Fruit fly (Drosophila melanogaster) whole organism, prepupa: ENCODE results near the gene Muc14A.
A peak's percentile ranks its signal among the peaks of the same experiment; 100 is the strongest.

Experiments used
- CG10631 ChIP-seq: fragments of 200-800 bp; sonication (Bioruptor generic); optimal IDR thresholded peaks from 2 replicates; lab custom pipeline; 2016; ENCODE audit warnings: missing biosample characterization, missing genetic modification characterization
- CG10669 ChIP-seq: fragments of 200-800 bp; sonication (Bioruptor generic); optimal IDR thresholded peaks from 3 replicates; lab custom pipeline; 2018; ENCODE audit warnings: missing biosample characterization, mild to moderate bottlenecking, missing genetic modification characterization, moderate library complexity
- CG11902 ChIP-seq: fragments of 200-800 bp; sonication (Bioruptor generic); optimal IDR thresholded peaks from 3 replicates; lab custom pipeline; 2016; ENCODE audit warnings: missing biosample characterization, missing genetic modification characterization
- CG15336 ChIP-seq: fragments of 200-800 bp; sonication (Bioruptor generic); IDR thresholded peaks from 2 replicates; pipeline ENCODE4 v1.3.6; 2022; ENCODE audit warnings: missing biosample characterization, missing genetic modification characterization
- CG3032 ChIP-seq: fragments of 200-800 bp; optimal IDR thresholded peaks from 2 replicates; lab custom pipeline; 2019; ENCODE audit warnings: missing biosample characterization, mild to moderate bottlenecking, missing genetic modification characterization, moderate library complexity
- CG31627 ChIP-seq: fragments of 200-800 bp; sonication (Bioruptor generic); optimal IDR thresholded peaks from 3 replicates; lab custom pipeline; 2016; ENCODE audit warnings: missing biosample characterization, missing genetic modification characterization
- CG32006 ChIP-seq: fragments of 200-800 bp; sonication (Bioruptor generic); optimal IDR thresholded peaks from 3 replicates; lab custom pipeline; 2017; ENCODE audit warnings: missing biosample characterization, mild to moderate bottlenecking, missing genetic modification characterization
- CG34406 ChIP-seq: fragments of 200-800 bp; sonication (Bioruptor generic); optimal IDR thresholded peaks from 3 replicates; lab custom pipeline; 2016; ENCODE audit warnings: missing biosample characterization, missing genetic modification characterization
- CG6163 ChIP-seq: fragments of 200-800 bp; sonication (Bioruptor generic); IDR thresholded peaks from 3 replicates; pipeline ENCODE4 v1.3.6; 2022; ENCODE audit warnings: missing biosample characterization, missing genetic modification characterization
- CG6854 ChIP-seq: fragments of 200-800 bp; sonication (Bioruptor generic); optimal IDR thresholded peaks from 2 replicates; lab custom pipeline; 2017; ENCODE audit warnings: missing biosample characterization, mild to moderate bottlenecking, missing genetic modification characterization
- CG7368 ChIP-seq: fragments of 200-800 bp; sonication (Bioruptor generic); optimal IDR thresholded peaks from 3 replicates; lab custom pipeline; 2016; ENCODE audit warnings: missing biosample characterization, missing genetic modification characterization
- CG8632 ChIP-seq: fragments of 200-800 bp; sonication (Bioruptor generic); optimal IDR thresholded peaks from 3 replicates; lab custom pipeline; 2016; ENCODE audit warnings: missing biosample characterization, missing genetic modification characterization
- CG9139 ChIP-seq: fragments of 200-800 bp; sonication (Bioruptor generic); optimal IDR thresholded peaks from 3 replicates; lab custom pipeline; 2017; ENCODE audit warnings: missing biosample characterization, mild to moderate bottlenecking, missing genetic modification characterization
- Eip75B ChIP-seq: fragments of 200-800 bp; sonication (Bioruptor generic); optimal IDR thresholded peaks from 3 replicates; lab custom pipeline; 2016; ENCODE audit warnings: missing biosample characterization, missing genetic modification characterization
- Eip78C ChIP-seq: fragments of 200-800 bp; sonication (Bioruptor generic); peaks from one replicate; lab custom pipeline; 2016; ENCODE audit warnings: missing biosample characterization, missing genetic modification characterization
- Eip93F ChIP-seq: fragments of 200-800 bp; sonication (Bioruptor generic); optimal IDR thresholded peaks from 2 replicates; lab custom pipeline; 2016; ENCODE audit warnings: missing biosample characterization, mild to moderate bottlenecking, missing genetic modification characterization
- Ets96B ChIP-seq: fragments of 200-800 bp; optimal IDR thresholded peaks from 2 replicates; lab custom pipeline; 2019; ENCODE audit warnings: missing biosample characterization, mild to moderate bottlenecking, missing genetic modification characterization, moderate library complexity
- Gug ChIP-seq: fragments of 200-800 bp; sonication (Bioruptor generic); IDR thresholded peaks from 2 replicates; pipeline ENCODE4 v1.3.6; 2022; ENCODE audit warnings: missing biosample characterization, missing genetic modification characterization
- Hr38 ChIP-seq: sonication (Bioruptor generic); optimal IDR thresholded peaks from 2 replicates; lab custom pipeline; 2016; ENCODE audit warnings: missing biosample characterization, missing genetic modification characterization
- Hr39 ChIP-seq: fragments of 200-800 bp; sonication (Bioruptor generic); optimal IDR thresholded peaks from 2 replicates; lab custom pipeline; 2016; ENCODE audit warnings: missing biosample characterization, missing genetic modification characterization
- Hr4 ChIP-seq: fragments of 200-800 bp; sonication (Bioruptor generic); optimal IDR thresholded peaks from 3 replicates; lab custom pipeline; 2016; ENCODE audit warnings: missing biosample characterization, missing genetic modification characterization
- Lpt ChIP-seq: fragments of 200-800 bp; sonication (Bioruptor generic); optimal IDR thresholded peaks from 3 replicates; lab custom pipeline; 2016; ENCODE audit warnings: missing biosample characterization, missing genetic modification characterization
- Met ChIP-seq: fragments of 200-800 bp; sonication (Bioruptor generic); optimal IDR thresholded peaks from 3 replicates; lab custom pipeline; 2016; ENCODE audit warnings: missing biosample characterization, missing genetic modification characterization
- OdsH ChIP-seq: fragments of 200-800 bp; sonication (Bioruptor generic); optimal IDR thresholded peaks from 3 replicates; lab custom pipeline; 2016; ENCODE audit warnings: missing biosample characterization, missing genetic modification characterization
- Smox ChIP-seq: fragments of 200-800 bp; sonication (Bioruptor generic); optimal IDR thresholded peaks from 3 replicates; lab custom pipeline; 2016; ENCODE audit warnings: missing biosample characterization, missing genetic modification characterization
- Sox14 ChIP-seq: fragments of 200-800 bp; sonication (Bioruptor generic); optimal IDR thresholded peaks from 3 replicates; lab custom pipeline; 2016; ENCODE audit warnings: missing biosample characterization, missing genetic modification characterization
- achi ChIP-seq: fragments of 200-800 bp; sonication (Bioruptor generic); optimal IDR thresholded peaks from 3 replicates; lab custom pipeline; 2016; ENCODE audit warnings: missing biosample characterization, missing genetic modification characterization
- acj6 ChIP-seq: fragments of 200-800 bp; sonication (Bioruptor generic); optimal IDR thresholded peaks from 3 replicates; lab custom pipeline; 2016; ENCODE audit warnings: missing biosample characterization, missing genetic modification characterization
- cyc ChIP-seq: fragments of 200-800 bp; sonication (Bioruptor generic); optimal IDR thresholded peaks from 3 replicates; lab custom pipeline; 2016; ENCODE audit warnings: missing biosample characterization, missing genetic modification characterization
- dsx ChIP-seq: fragments of 200-800 bp; optimal IDR thresholded peaks from 3 replicates; lab custom pipeline; 2019; ENCODE audit warnings: missing biosample characterization, mild to moderate bottlenecking, missing genetic modification characterization, moderate library complexity; ENCODE audit not compliant: poor library complexity, severe bottlenecking
- eg ChIP-seq: fragments of 200-800 bp; sonication (Bioruptor generic); IDR thresholded peaks from 3 replicates; pipeline ENCODE4 v1.3.6; 2022; ENCODE audit warnings: missing biosample characterization, missing genetic modification characterization
- esn ChIP-seq: fragments of 200-800 bp; sonication (Bioruptor generic); optimal IDR thresholded peaks from 2 replicates; lab custom pipeline; 2016; ENCODE audit warnings: missing biosample characterization, mild to moderate bottlenecking, missing genetic modification characterization, moderate library complexity
- fd59A ChIP-seq: fragments of 200-800 bp; sonication (Bioruptor generic); optimal IDR thresholded peaks from 2 replicates; lab custom pipeline; 2017; ENCODE audit warnings: missing biosample characterization, mild to moderate bottlenecking, missing genetic modification characterization, missing genetic modification reagents
- fkh ChIP-seq: fragments of 200-800 bp; sonication (Bioruptor generic); optimal IDR thresholded peaks from 3 replicates; lab custom pipeline; 2017; ENCODE audit warnings: missing biosample characterization, mild to moderate bottlenecking, missing genetic modification characterization, moderate library complexity
- lz ChIP-seq: fragments of 200-800 bp; sonication (Bioruptor generic); optimal IDR thresholded peaks from 3 replicates; lab custom pipeline; 2016; ENCODE audit warnings: missing biosample characterization, missing genetic modification characterization
- net ChIP-seq: fragments of 200-800 bp; sonication (Bioruptor generic); optimal IDR thresholded peaks from 3 replicates; lab custom pipeline; 2016; ENCODE audit warnings: missing biosample characterization, missing genetic modification characterization
- pdm3 ChIP-seq: fragments of 200-800 bp; sonication (Bioruptor generic); optimal IDR thresholded peaks from 3 replicates; lab custom pipeline; 2016; ENCODE audit warnings: missing biosample characterization, missing genetic modification characterization
- salr ChIP-seq, 2 experiments: fragments of 200-800 bp; sonication (Bioruptor generic); optimal IDR thresholded peaks; 3 replicates each; lab custom pipeline; 2016 to 2018; ENCODE audit warnings: missing biosample characterization in 2 of 2, missing genetic modification characterization in 2 of 2, mild to moderate bottlenecking in 1 of 2
- ss ChIP-seq, 2 experiments: fragments of 200-800 bp; sonication (Bioruptor generic); optimal IDR thresholded peaks; 2 replicates in 1 of 2; 3 replicates in 1 of 2; lab custom pipeline; 2017 to 2018; ENCODE audit warnings: mild to moderate bottlenecking in 2 of 2, missing biosample characterization in 2 of 2, missing genetic modification characterization in 2 of 2, moderate library complexity in 1 of 2
- topi ChIP-seq: fragments of 200-800 bp; sonication (Bioruptor generic); optimal IDR thresholded peaks from 3 replicates; lab custom pipeline; 2016; ENCODE audit warnings: missing biosample characterization, missing genetic modification characterization
- vri ChIP-seq: fragments of 200-800 bp; sonication (Bioruptor generic); optimal IDR thresholded peaks from 3 replicates; lab custom pipeline; 2016; ENCODE audit warnings: missing biosample characterization, mild to moderate bottlenecking, missing genetic modification characterization

Gene Muc14A

dm6 chrX:16104738-16105426 lies 96.0 kb downstream of the Muc14A start, which contains the start of the genes CG42353 and CG42354 (continued):
- TF ChIP-seq salr (GFP tag; optimal IDR thresholded peaks at IDR 0.05; lab: Kevin White, UChicago) (peak; percentile 95 to 98), CG10669 (GFP tag; lab: Kevin White, UChicago) (peak; percentile 98), CG34406 (peak; percentile 95), vri (GFP tag; lab: Kevin White, UChicago) (peak; percentile 88), Lpt (GFP tag; lab: Kevin White, UChicago) (peak; percentile 93), esn (GFP tag; lab: Kevin White, UChicago) (peak; percentile 97), fd59A (peak; percentile 97), achi (GFP tag; lab: Kevin White, UChicago) (peak; percentile 96), CG10631 (GFP tag; lab: Kevin White, UChicago) (peak; percentile 98), Eip93F (GFP tag; lab: Kevin White, UChicago) (peak; percentile 70), Eip75B (GFP tag; lab: Kevin White, UChicago) (peak; percentile 84), dsx (GFP tag; lab: Kevin White, UChicago) (peak; percentile 87), net (GFP tag; lab: Kevin White, UChicago) (peak; percentile 95), Sox14 (GFP tag; lab: Kevin White, UChicago) (peak; percentile 97), CG31627 (GFP tag; lab: Kevin White, UChicago) (peak; percentile 95), CG15336 (GFP tag; lab: Robert Waterston, UW) (peak; percentile 96), CG11902 (GFP tag; lab: Kevin White, UChicago) (peak; percentile 91), CG6854 (GFP tag; lab: Kevin White, UChicago) (peak; percentile 92), ss (GFP tag; optimal IDR thresholded peaks at IDR 0.05; lab: Kevin White, UChicago) (peak; percentile 88 to 94), Met (GFP tag; lab: Kevin White, UChicago) (peak; percentile 97), eg (GFP tag; lab: Robert Waterston, UW) (peak; percentile 94), Hr38 (GFP tag; lab: Kevin White, UChicago) (no peak), acj6 (GFP tag; lab: Kevin White, UChicago) (peak; percentile 97), CG6163 (GFP tag; lab: Robert Waterston, UW) (peak; percentile 94), Ets96B (tag; lab: Kevin White, UChicago) (peak; percentile 97), CG32006 (GFP tag; lab: Kevin White, UChicago) (peak; percentile 97), OdsH (GFP tag; lab: Kevin White, UChicago) (peak; percentile 97), Gug (GFP tag; lab: Robert Waterston, UW) (peak; percentile 95), Smox (GFP tag; lab: Kevin White, UChicago) (peak; percentile 96), pdm3 (GFP tag; lab: Kevin White, UChicago) (peak; percentile 98), Hr4 (GFP tag; lab: Kevin White, UChicago) (peak; percentile 85), CG3032 (tag; lab: Kevin White, UChicago) (peak; percentile 98), CG7368 (GFP tag; lab: Kevin White, UChicago) (peak; percentile 94)

- TF ChIP-seq CG8632 (GFP tag; lab: Kevin White, UChicago) (no peak), esn (GFP tag; lab: Kevin White, UChicago) (no peak), Eip75B (GFP tag; lab: Kevin White, UChicago) (no peak), CG15336 (GFP tag; lab: Robert Waterston, UW) (no peak), acj6 (GFP tag; lab: Kevin White, UChicago) (peak; percentile 3), ss (GFP tag; optimal IDR thresholded peaks at IDR 0.05; lab: Kevin White, UChicago) (no peak), lz (GFP tag; lab: Kevin White, UChicago) (peak; percentile 43), fkh (GFP tag; lab: Kevin White, UChicago) (no peak), CG31627 (GFP tag; lab: Kevin White, UChicago) (peak; percentile 37), OdsH (GFP tag; lab: Kevin White, UChicago) (no peak), Eip93F (GFP tag; lab: Kevin White, UChicago) (no peak), Ets96B (tag; lab: Kevin White, UChicago) (no peak), cyc (GFP tag; lab: Kevin White, UChicago) (peak; percentile 39), eg (GFP tag; lab: Robert Waterston, UW) (no peak), CG9139 (GFP tag; lab: Kevin White, UChicago) (no peak), topi (no peak), Hr39 (GFP tag; lab: Kevin White, UChicago) (peak; percentile 32), Eip78C (GFP tag; lab: Kevin White, UChicago) (peak; percentile 17)
These were observed 96.8 kb downstream of the Muc14A start for dm6 chrX:16105715-16106114.
